Worm (Caenorhabditis elegans) whole organism, L1 larva: Measurements from ENCODE around the gene pah-1.

Source experiments
- ama-1 ChIP-seq: fragments of 150-350 bp; optimal IDR thresholded peaks from 2 replicates; lab custom pipeline; 2014
- nhr-237 ChIP-seq: fragments of 150-350 bp; optimal IDR thresholded peaks from 2 replicates; lab custom pipeline; 2014; ENCODE audit warnings: missing biosample characterization, missing genetic modification characterization

- TF ChIP-seq ama-1 (no peak), nhr-237 (no peak)
Measured at ce11 chrII:8785875-8786274, 19.1 kb upstream of the pah-1 start.
